Worm (Caenorhabditis elegans) whole organism, early embryonic: Measurements from ENCODE around the gene rps-1.
A peak's percentile ranks its signal among the peaks of the same experiment; 100 is the strongest.

ENCODE experiments used
- B0310.2 ChIP-seq: sonication (generic microtip); optimal IDR thresholded peaks from 2 replicates; lab custom pipeline; 2016; ENCODE audit warnings: mild to moderate bottlenecking, missing genetic modification characterization, missing compliant biosample characterization
- F13C5.2 ChIP-seq: sonication (generic microtip); optimal IDR thresholded peaks from 2 replicates; lab custom pipeline; 2017; ENCODE audit warnings: mild to moderate bottlenecking, missing genetic modification characterization, inconsistent platforms, missing compliant biosample characterization
- aly-1 ChIP-seq: sonication (generic microtip); optimal IDR thresholded peaks from 2 replicates; lab custom pipeline; 2016; ENCODE audit warnings: missing genetic modification characterization, missing compliant biosample characterization
- ama-1 ChIP-seq: fragments of 150-350 bp; optimal IDR thresholded peaks from 2 replicates; lab custom pipeline; 2014
- ceh-13 ChIP-seq: fragments of 200-800 bp; sonication (Bioruptor generic); optimal IDR thresholded peaks from 2 replicates; lab custom pipeline; 2018; ENCODE audit warnings: mild to moderate bottlenecking, missing genetic modification characterization, missing compliant biosample characterization
- ceh-36 ChIP-seq: sonication (generic microtip); optimal IDR thresholded peaks from 2 replicates; lab custom pipeline; 2016; ENCODE audit warnings: missing genetic modification characterization, inconsistent platforms, missing compliant biosample characterization
- ets-7 ChIP-seq: sonication (generic microtip); optimal IDR thresholded peaks from 2 replicates; lab custom pipeline; 2016; ENCODE audit warnings: missing genotype, missing genetic modification characterization, missing compliant biosample characterization
- flt-1 ChIP-seq: fragments of 200-800 bp; sonication (Bioruptor generic); IDR thresholded peaks from 2 replicates; pipeline ENCODE4 v1.3.6; 2022; ENCODE audit warnings: missing genetic modification characterization, missing compliant biosample characterization
- hmbx-1 ChIP-seq: sonication (generic microtip); optimal IDR thresholded peaks from 2 replicates; lab custom pipeline; 2016; ENCODE audit warnings: mild to moderate bottlenecking, missing genetic modification characterization, missing compliant biosample characterization
- hmg-4 ChIP-seq: fragments of 200-800 bp; sonication (Bioruptor generic); optimal IDR thresholded peaks from 2 replicates; lab custom pipeline; 2018; ENCODE audit warnings: mild to moderate bottlenecking, missing genetic modification characterization, missing compliant biosample characterization
- hnd-1 ChIP-seq: sonication (generic microtip); optimal IDR thresholded peaks from 2 replicates; lab custom pipeline; 2016; ENCODE audit warnings: missing genetic modification characterization, missing compliant biosample characterization
- pes-1 ChIP-seq: fragments of 200-800 bp; sonication (Bioruptor generic); IDR thresholded peaks from 2 replicates; pipeline ENCODE4 v1.3.6; 2022; ENCODE audit warnings: missing genetic modification reagents, missing genetic modification characterization, missing compliant biosample characterization
- scrt-1 ChIP-seq: fragments of 200-800 bp; sonication (Bioruptor generic); IDR thresholded peaks from 2 replicates; pipeline ENCODE4 v1.3.6; 2022; ENCODE audit warnings: missing genetic modification characterization, missing compliant biosample characterization
- sea-1 ChIP-seq: fragments of 200-800 bp; sonication (Bioruptor generic); conservative IDR thresholded peaks from 2 replicates; pipeline ENCODE4 v1.3.6; 2022; ENCODE audit warnings: missing genetic modification characterization, missing compliant biosample characterization
- tbx-11 ChIP-seq: fragments of 200-800 bp; sonication (Bioruptor generic); IDR thresholded peaks from 2 replicates; pipeline ENCODE4 v1.3.6; 2022; ENCODE audit warnings: missing genetic modification characterization, missing compliant biosample characterization
- tbx-37 ChIP-seq: fragments of 200-800 bp; sonication (Bioruptor generic); conservative IDR thresholded peaks from 2 replicates; pipeline ENCODE4 v1.3.6; 2022; ENCODE audit warnings: missing genetic modification reagents, missing genetic modification characterization, missing compliant biosample characterization
- tra-4 ChIP-seq: sonication (generic microtip); optimal IDR thresholded peaks from 2 replicates; lab custom pipeline; 2017; ENCODE audit warnings: missing genetic modification characterization, missing compliant biosample characterization

Gene rps-1

DNA sequence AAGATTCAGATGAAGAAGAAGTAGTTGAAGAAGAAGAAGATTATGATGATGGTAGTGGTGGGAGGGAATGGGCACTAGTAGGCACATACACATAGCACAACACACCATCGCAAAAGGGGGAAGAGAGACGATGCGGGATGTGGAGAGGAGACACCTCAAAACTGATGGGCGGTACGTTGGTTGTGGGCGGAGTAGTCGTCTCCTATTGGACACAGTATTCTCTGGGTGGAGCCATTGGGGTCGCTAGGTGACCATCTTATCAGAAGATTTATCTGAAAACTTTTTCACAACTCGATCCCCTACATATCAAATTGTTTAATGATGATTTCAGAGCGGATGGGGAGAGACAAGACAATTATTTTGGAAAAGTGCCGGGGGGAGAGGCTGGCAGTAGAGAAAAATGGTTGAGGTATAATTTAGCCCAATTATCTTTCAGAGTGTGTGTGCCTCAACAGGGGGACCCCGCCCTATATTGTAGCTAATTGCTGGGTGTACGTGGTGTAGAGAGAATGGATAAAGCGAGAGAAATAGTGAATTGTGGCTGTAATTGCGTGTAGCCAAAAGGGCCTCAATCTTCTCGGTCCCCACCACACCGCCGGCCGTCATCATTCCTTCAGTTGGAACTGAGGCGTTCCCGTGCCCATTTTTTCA is 24.8 kb upstream of the rps-1 start:
- no peak for TF ChIP-seq ceh-13 (GFP tag; lab: Kevin White, UChicago)
- peak; percentile 27 for TF ChIP-seq hmg-4 (GFP tag; lab: Kevin White, UChicago)
- TF ChIP-seq F13C5.2 (tag; lab: Kevin White, UChicago): peak; percentile 15

- TF ChIP-seq F13C5.2 (tag; lab: Kevin White, UChicago) (no peak), tbx-11 (GFP tag; lab: Robert Waterston, UW) (no peak)
Observed at ce11 chrIII:4452749-4453148, 23.0 kb upstream of the rps-1 start.

DNA sequence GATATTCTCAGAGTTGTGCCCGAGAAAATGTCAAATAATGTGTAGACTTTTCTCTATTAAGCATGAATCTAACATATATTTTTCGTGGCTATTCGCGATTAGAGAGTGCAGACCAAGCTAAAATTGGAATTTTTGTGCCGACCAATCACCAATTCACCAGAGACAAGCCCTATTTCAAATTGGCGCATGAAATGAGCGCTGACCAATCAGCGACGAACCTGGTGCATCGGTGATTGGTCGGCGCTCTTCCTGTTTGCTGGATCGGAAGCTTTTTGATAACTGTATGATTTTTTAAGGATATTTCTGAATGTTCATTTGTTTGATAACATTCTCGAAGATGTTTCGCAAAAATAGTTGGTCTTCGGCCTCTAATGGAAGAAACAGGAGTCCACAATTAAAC is 22.4 kb upstream of the rps-1 start:
- TF ChIP-seq pes-1 (GFP tag; lab: Robert Waterston, UW): no peak
- no peak for TF ChIP-seq tra-4 (tag; lab: Kevin White, UChicago)
- no peak for TF ChIP-seq ceh-36 (tag; lab: Kevin White, UChicago)
- TF ChIP-seq ama-1 (lab: Kevin White, UChicago): no peak
- TF ChIP-seq hnd-1 (tag; lab: Kevin White, UChicago): no peak
- TF ChIP-seq aly-1 (tag; lab: Kevin White, UChicago): no peak
- TF ChIP-seq flt-1 (GFP tag; lab: Robert Waterston, UW): no peak
- TF ChIP-seq F13C5.2 (tag; lab: Kevin White, UChicago): no peak
- TF ChIP-seq ets-7 (tag; lab: Kevin White, UChicago): no peak
- TF ChIP-seq hmbx-1 (tag; lab: Kevin White, UChicago): no peak

DNA sequence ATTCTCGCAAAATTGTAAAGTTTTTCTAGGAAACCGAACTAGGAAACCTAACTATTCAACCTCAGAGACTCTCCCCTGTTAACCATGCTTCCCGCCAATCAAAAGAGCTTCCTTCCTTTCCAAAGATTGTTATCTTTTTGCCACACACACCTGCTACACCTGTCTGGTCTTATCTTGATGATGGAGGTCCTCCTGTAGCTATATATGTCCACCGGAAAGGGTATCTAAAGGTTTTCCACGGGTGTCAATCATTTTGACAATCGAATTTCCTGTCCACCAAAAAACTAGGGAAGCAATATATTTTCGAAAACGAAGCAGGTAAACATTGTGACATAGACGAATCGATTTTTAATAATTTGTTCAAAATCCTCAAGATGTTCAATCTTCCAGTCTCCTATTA is 21.9 kb upstream of the rps-1 start:
- TF ChIP-seq ets-7 (tag; lab: Kevin White, UChicago): peak; percentile 30
- TF ChIP-seq tbx-37 (GFP tag; lab: Robert Waterston, UW): no peak

- TF ChIP-seq F13C5.2 (tag; lab: Kevin White, UChicago): no peak
- no peak for TF ChIP-seq sea-1 (GFP tag; lab: Robert Waterston, UW)
- TF ChIP-seq hnd-1 (tag; lab: Kevin White, UChicago): no peak
- no peak for TF ChIP-seq B0310.2 (tag; lab: Kevin White, UChicago)
- no peak for TF ChIP-seq scrt-1
- peak; percentile 14 for TF ChIP-seq aly-1 (tag; lab: Kevin White, UChicago)
- TF ChIP-seq ets-7 (tag; lab: Kevin White, UChicago): no peak
Observed at ce11 chrIII:4454919-4455318, 20.8 kb upstream of the rps-1 start.

- TF ChIP-seq sea-1 (GFP tag; lab: Robert Waterston, UW): no peak
Observed at ce11 chrIII:4456579-4456978, 19.1 kb upstream of the rps-1 start.

- no peak for TF ChIP-seq ceh-36 (tag; lab: Kevin White, UChicago)
Observed at ce11 chrIII:4460242-4460641, 15.5 kb upstream of the rps-1 start.

DNA sequence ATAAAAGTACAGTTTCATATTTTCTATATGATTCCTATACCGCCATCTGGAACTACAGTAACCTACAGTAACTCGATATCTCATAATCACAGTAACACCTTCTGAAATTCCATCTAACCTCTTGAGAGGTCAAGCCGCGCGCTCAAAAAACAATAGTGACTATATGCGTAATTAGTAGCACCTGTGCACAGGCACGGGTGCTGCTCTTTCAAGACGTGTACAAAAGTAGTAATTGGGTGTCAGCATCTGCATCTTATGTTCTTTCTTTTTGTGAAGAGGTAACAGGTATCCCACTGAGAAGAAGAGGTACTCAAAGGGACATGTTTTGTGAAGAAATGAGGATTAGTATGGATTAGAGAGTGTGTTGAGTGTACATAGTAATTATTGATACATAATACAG is 14.4 kb upstream of the rps-1 start:
- TF ChIP-seq tbx-37 (GFP tag; lab: Robert Waterston, UW) (no peak), pes-1 (GFP tag; lab: Robert Waterston, UW) (no peak), scrt-1 (no peak), aly-1 (tag; lab: Kevin White, UChicago) (no peak), sea-1 (GFP tag; lab: Robert Waterston, UW) (no peak), hnd-1 (tag; lab: Kevin White, UChicago) (no peak)

DNA sequence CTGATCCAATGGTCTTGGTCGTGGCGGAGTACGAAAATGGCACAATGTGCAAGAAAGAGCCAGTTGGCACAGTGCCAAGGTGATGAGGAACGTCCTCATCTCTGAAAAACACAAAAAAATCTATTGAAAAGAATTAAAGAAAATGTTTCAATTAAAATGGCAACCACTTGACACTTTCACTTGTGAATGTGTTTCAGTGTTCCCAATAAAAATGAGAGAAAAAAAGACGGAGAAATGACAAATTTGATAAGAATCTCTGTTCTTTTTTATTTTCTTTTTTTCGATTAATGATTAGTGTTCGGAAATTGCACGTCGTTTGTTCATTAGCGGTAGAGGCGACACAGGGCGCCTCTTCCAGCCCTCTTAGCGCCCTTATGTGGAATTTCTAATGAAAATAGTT is 8.4 kb upstream of the rps-1 start, which contains the start of gene ndg-4:
Gene ndg-4, minus strand, starts transcription at position 101 of the 400 bp plus-strand sequence.
- TF ChIP-seq B0310.2 (tag; lab: Kevin White, UChicago): no peak
- no peak for TF ChIP-seq F13C5.2 (tag; lab: Kevin White, UChicago)
- no peak for TF ChIP-seq ceh-13 (GFP tag; lab: Kevin White, UChicago)
- TF ChIP-seq tbx-11 (GFP tag; lab: Robert Waterston, UW): no peak
- no peak for TF ChIP-seq flt-1 (GFP tag; lab: Robert Waterston, UW)
- TF ChIP-seq ceh-36 (tag; lab: Kevin White, UChicago): no peak
- TF ChIP-seq hmg-4 (GFP tag; lab: Kevin White, UChicago): no peak
- no peak for TF ChIP-seq aly-1 (tag; lab: Kevin White, UChicago)
- TF ChIP-seq scrt-1: no peak
- no peak for TF ChIP-seq hmbx-1 (tag; lab: Kevin White, UChicago)
- no peak for TF ChIP-seq tra-4 (tag; lab: Kevin White, UChicago)
- no peak for TF ChIP-seq hnd-1 (tag; lab: Kevin White, UChicago)
- TF ChIP-seq pes-1 (GFP tag; lab: Robert Waterston, UW): no peak
- TF ChIP-seq tbx-37 (GFP tag; lab: Robert Waterston, UW): no peak
- TF ChIP-seq ets-7 (tag; lab: Kevin White, UChicago): no peak
- TF ChIP-seq sea-1 (GFP tag; lab: Robert Waterston, UW): no peak
- TF ChIP-seq ama-1 (lab: Kevin White, UChicago): no peak
